Fruit fly (Drosophila melanogaster) whole organism, embryonic: ENCODE data around the gene GIIIspla2.

Experiments used
- ATbp ChIP-seq: fragments of 200-800 bp; sonication (Bioruptor generic); optimal IDR thresholded peaks from 2 replicates; lab custom pipeline; 2017; ENCODE audit warnings: missing biosample characterization, mild to moderate bottlenecking, missing genetic modification characterization, missing genetic modification reagents
- Ada2b ChIP-seq: fragments of 200-800 bp; sonication (Bioruptor generic); IDR thresholded peaks from 2 replicates; pipeline ENCODE4 v1.3.6; 2022; ENCODE audit warnings: missing biosample characterization, missing genetic modification characterization
- Antp ChIP-seq: fragments of 200-800 bp; sonication (Bioruptor generic); optimal IDR thresholded peaks from 3 replicates; lab custom pipeline; 2016; ENCODE audit warnings: missing biosample characterization, missing genetic modification characterization
- CG10366 ChIP-seq: fragments of 200-800 bp; sonication (Bioruptor generic); IDR thresholded peaks from 2 replicates; pipeline ENCODE4 v1.3.6; 2022; ENCODE audit warnings: missing biosample characterization, missing genetic modification characterization
- CG10959 ChIP-seq: fragments of 200-800 bp; sonication (Bioruptor generic); IDR thresholded peaks from 2 replicates; pipeline ENCODE4 v1.3.6; 2022; ENCODE audit warnings: missing biosample characterization, missing genetic modification characterization
- CG11695 ChIP-seq: fragments of 200-800 bp; sonication (Bioruptor generic); IDR thresholded peaks from 3 replicates; pipeline ENCODE4 v1.3.6; 2022; ENCODE audit warnings: missing biosample characterization, missing genetic modification characterization
- CG12219 ChIP-seq: fragments of 200-800 bp; sonication (Bioruptor generic); optimal IDR thresholded peaks from 3 replicates; lab custom pipeline; 2018; ENCODE audit warnings: missing biosample characterization, mild to moderate bottlenecking, missing genetic modification characterization
- CG12391 ChIP-seq: fragments of 200-800 bp; sonication (Bioruptor generic); optimal IDR thresholded peaks from 3 replicates; lab custom pipeline; 2018; ENCODE audit warnings: missing biosample characterization, mild to moderate bottlenecking, missing genetic modification characterization, moderate library complexity
- CG12659 ChIP-seq: fragments of 200-800 bp; sonication (Bioruptor generic); optimal IDR thresholded peaks from 3 replicates; lab custom pipeline; 2017; ENCODE audit warnings: mild to moderate bottlenecking, missing biosample characterization, missing genetic modification reagents, missing genetic modification characterization
- CG13424 ChIP-seq: fragments of 200-800 bp; sonication (Bioruptor generic); optimal IDR thresholded peaks from 2 replicates; lab custom pipeline; 2019; ENCODE audit warnings: missing biosample characterization, mild to moderate bottlenecking, missing genetic modification characterization, moderate library complexity
- CG14667 ChIP-seq: fragments of 200-800 bp; sonication (Bioruptor generic); IDR thresholded peaks from 2 replicates; pipeline ENCODE4 v1.3.6; 2022; ENCODE audit warnings: missing biosample characterization, missing genetic modification characterization
- CG14710 ChIP-seq: fragments of 200-800 bp; sonication (Bioruptor generic); optimal IDR thresholded peaks from 3 replicates; lab custom pipeline; 2019; ENCODE audit warnings: missing biosample characterization, mild to moderate bottlenecking, missing genetic modification characterization, moderate library complexity
- CG17361 ChIP-seq: fragments of 200-800 bp; sonication (Bioruptor generic); IDR thresholded peaks from 3 replicates; pipeline ENCODE4 v1.3.6; 2022; ENCODE audit warnings: missing biosample characterization, missing genetic modification characterization
- CG2889 ChIP-seq: fragments of 200-800 bp; sonication (Bioruptor generic); IDR thresholded peaks from 3 replicates; pipeline ENCODE4 v1.3.6; 2022; ENCODE audit warnings: missing biosample characterization, missing genetic modification characterization
- CG31365 ChIP-seq: fragments of 200-800 bp; sonication (Bioruptor generic); optimal IDR thresholded peaks from 2 replicates; lab custom pipeline; 2018; ENCODE audit warnings: missing biosample characterization, mild to moderate bottlenecking, missing genetic modification characterization
- CG3847 ChIP-seq: fragments of 200-800 bp; sonication (Bioruptor generic); IDR thresholded peaks from 2 replicates; pipeline ENCODE4 v1.3.6; 2022; ENCODE audit warnings: missing biosample characterization, missing genetic modification characterization
- CG4617 ChIP-seq: fragments of 200-800 bp; sonication (Bioruptor generic); optimal IDR thresholded peaks from 3 replicates; lab custom pipeline; 2016; ENCODE audit warnings: missing biosample characterization, missing genetic modification characterization, borderline replicate concordance
- CG4820 ChIP-seq: fragments of 200-800 bp; sonication (Bioruptor generic); optimal IDR thresholded peaks from 3 replicates; lab custom pipeline; 2016; ENCODE audit warnings: missing biosample characterization, missing genetic modification characterization
- CG6765 ChIP-seq: fragments of 200-800 bp; sonication (Bioruptor generic); optimal IDR thresholded peaks from 3 replicates; lab custom pipeline; 2017; ENCODE audit warnings: missing biosample characterization, mild to moderate bottlenecking, missing genetic modification characterization
- CG7372 ChIP-seq: fragments of 200-800 bp; sonication (Bioruptor generic); IDR thresholded peaks from 2 replicates; pipeline ENCODE4 v1.3.6; 2022; ENCODE audit warnings: missing biosample characterization, missing genetic modification characterization
- CG7745 ChIP-seq: fragments of 200-800 bp; sonication (Bioruptor generic); optimal IDR thresholded peaks from 2 replicates; lab custom pipeline; 2018; ENCODE audit warnings: missing biosample characterization, mild to moderate bottlenecking, missing genetic modification characterization, moderate library complexity
- CG8388 ChIP-seq: fragments of 200-800 bp; sonication (Bioruptor generic); optimal IDR thresholded peaks from 2 replicates; lab custom pipeline; 2019; ENCODE audit warnings: missing biosample characterization, mild to moderate bottlenecking, missing genetic modification characterization, moderate library complexity
- Camta ChIP-seq: fragments of 200-800 bp; sonication (Bioruptor generic); optimal IDR thresholded peaks from 2 replicates; lab custom pipeline; 2016; ENCODE audit warnings: missing biosample characterization, missing genetic modification characterization
- D ChIP-seq, 2 experiments: fragments of 200-800 bp in 1 of 2; fragments of >200 bp in 1 of 2; sonication (Bioruptor generic) in 1 of 2; optimal IDR thresholded peaks; 2 replicates in 1 of 2; 3 replicates in 1 of 2; lab custom pipeline; 2017; ENCODE audit warnings: mild to moderate bottlenecking in 1 of 2, missing biosample characterization in 1 of 2, missing genetic modification characterization in 1 of 2, missing genetic modification reagents in 1 of 2
- D19A ChIP-seq: fragments of 200-800 bp; optimal IDR thresholded peaks from 3 replicates; lab custom pipeline; 2019; ENCODE audit warnings: missing biosample characterization, mild to moderate bottlenecking, missing genetic modification characterization, moderate library complexity
- Dll ChIP-seq: fragments of 200-800 bp; sonication (Bioruptor generic); IDR thresholded peaks from 4 replicates; pipeline ENCODE4 v1.3.6; 2022; ENCODE audit warnings: missing biosample characterization, missing genetic modification characterization; ENCODE audit not compliant: partially characterized antibody
- Dp ChIP-seq: fragments of 200-800 bp; sonication (Bioruptor generic); optimal IDR thresholded peaks from 2 replicates; lab custom pipeline; 2018; ENCODE audit warnings: missing biosample characterization, mild to moderate bottlenecking, missing genetic modification characterization, moderate library complexity
- Hsf ChIP-seq: fragments of 200-800 bp; sonication (Bioruptor generic); optimal IDR thresholded peaks from 3 replicates; lab custom pipeline; 2016; ENCODE audit warnings: missing biosample characterization, missing genetic modification characterization
- Lhr ChIP-seq: fragments of 200-800 bp; sonication (Bioruptor generic); optimal IDR thresholded peaks from 3 replicates; lab custom pipeline; 2017; ENCODE audit warnings: mild to moderate bottlenecking, missing biosample characterization, missing genetic modification reagents, missing genetic modification characterization
- Max ChIP-seq: fragments of 200-800 bp; sonication (Bioruptor generic); optimal IDR thresholded peaks from 2 replicates; lab custom pipeline; 2016; ENCODE audit warnings: missing biosample characterization, mild to moderate bottlenecking, missing genetic modification characterization
- NC2β ChIP-seq: fragments of 200-800 bp; sonication (Bioruptor generic); optimal IDR thresholded peaks from 2 replicates; lab custom pipeline; 2016; ENCODE audit warnings: missing biosample characterization, missing genetic modification characterization
- Six4 ChIP-seq: fragments of 200-800 bp; sonication (Bioruptor generic); optimal IDR thresholded peaks from 2 replicates; lab custom pipeline; 2016; ENCODE audit warnings: missing biosample characterization, missing genetic modification characterization
- bsh ChIP-seq, 2 experiments: fragments of 200-800 bp; sonication (Bioruptor generic); optimal IDR thresholded peaks; 2 replicates each; lab custom pipeline; 2017 to 2018; ENCODE audit warnings: mild to moderate bottlenecking in 2 of 2, missing biosample characterization in 2 of 2, missing genetic modification characterization in 2 of 2, moderate library complexity in 1 of 2
- ci ChIP-seq: fragments of 200-800 bp; sonication (Bioruptor generic); IDR thresholded peaks from 3 replicates; pipeline ENCODE4 v1.3.6; 2022; ENCODE audit warnings: missing biosample characterization, missing genetic modification characterization
- fru ChIP-seq: fragments of >200 bp; optimal IDR thresholded peaks from 2 replicates; lab custom pipeline; 2017
- fu2 ChIP-seq: fragments of 200-800 bp; sonication (Bioruptor generic); optimal IDR thresholded peaks from 2 replicates; lab custom pipeline; 2016; ENCODE audit warnings: missing biosample characterization, missing genetic modification characterization
- gem ChIP-seq: fragments of 200-800 bp; sonication (Bioruptor generic); optimal IDR thresholded peaks from 2 replicates; lab custom pipeline; 2019; ENCODE audit warnings: missing biosample characterization, mild to moderate bottlenecking, missing genetic modification characterization, moderate library complexity
- jing ChIP-seq: fragments of 200-800 bp; sonication (Bioruptor generic); optimal IDR thresholded peaks from 2 replicates; lab custom pipeline; 2018; ENCODE audit warnings: missing biosample characterization, mild to moderate bottlenecking, missing genetic modification characterization
- lov ChIP-seq, 2 experiments: fragments of 200-800 bp in 1 of 2; fragments of >200 bp in 1 of 2; sonication (Bioruptor generic) in 1 of 2; IDR thresholded peaks in 1 of 2; optimal IDR thresholded peaks in 1 of 2; 2 replicates in 1 of 2; 3 replicates in 1 of 2; pipeline versions ENCODE4 v1.3.6 to Lab custom; 2017 to 2022; ENCODE audit warnings: missing biosample characterization in 1 of 2, missing genetic modification characterization in 1 of 2
- nerfin-1 ChIP-seq: fragments of 200-800 bp; sonication (Bioruptor generic); optimal IDR thresholded peaks from 3 replicates; lab custom pipeline; 2019; ENCODE audit warnings: missing biosample characterization, mild to moderate bottlenecking, missing genetic modification characterization, moderate library complexity
- peb ChIP-seq: fragments of 200-800 bp; sonication (Bioruptor generic); IDR thresholded peaks from 2 replicates; pipeline ENCODE4 v1.3.6; 2022; ENCODE audit warnings: missing biosample characterization, missing genetic modification characterization
- phol ChIP-seq: fragments of 200-800 bp; sonication (Bioruptor generic); optimal IDR thresholded peaks from 3 replicates; lab custom pipeline; 2018; ENCODE audit warnings: missing biosample characterization, mild to moderate bottlenecking, missing genetic modification characterization, moderate library complexity
- psq ChIP-seq: fragments of 200-800 bp; sonication (Bioruptor generic); optimal IDR thresholded peaks from 2 replicates; lab custom pipeline; 2017; ENCODE audit warnings: missing biosample characterization, missing genetic modification characterization
- ranshi ChIP-seq: fragments of 200-800 bp; sonication (Bioruptor generic); IDR thresholded peaks from 2 replicates; pipeline ENCODE4 v1.3.6; 2022; ENCODE audit warnings: missing biosample characterization, missing genetic modification characterization
- scrt ChIP-seq: fragments of 200-800 bp; sonication (Bioruptor generic); optimal IDR thresholded peaks from 2 replicates; lab custom pipeline; 2018; ENCODE audit warnings: missing biosample characterization, mild to moderate bottlenecking, missing genetic modification characterization, moderate library complexity
- tx ChIP-seq: fragments of 200-800 bp; sonication (Bioruptor generic); optimal IDR thresholded peaks from 2 replicates; lab custom pipeline; 2016; ENCODE audit warnings: missing biosample characterization, missing genetic modification characterization
- unpg ChIP-seq: fragments of 200-800 bp; sonication (Bioruptor generic); optimal IDR thresholded peaks from 3 replicates; lab custom pipeline; 2018; ENCODE audit warnings: missing biosample characterization, mild to moderate bottlenecking, missing genetic modification characterization, moderate library complexity
- wor ChIP-seq: fragments of 200-800 bp; sonication (Bioruptor generic); IDR thresholded peaks from 2 replicates; pipeline ENCODE4 v1.3.6; 2022; ENCODE audit warnings: missing biosample characterization, missing genetic modification characterization
- zen ChIP-seq: fragments of 200-800 bp; sonication (Bioruptor generic); optimal IDR thresholded peaks from 3 replicates; lab custom pipeline; 2018; ENCODE audit warnings: missing biosample characterization, mild to moderate bottlenecking, missing genetic modification characterization, moderate library complexity

GIIIspla2 gene

dm6 chrX:8126149-8126548 lies 31.3 kb upstream of the GIIIspla2 start (continued):
- TF ChIP-seq ranshi (GFP tag; lab: Robert Waterston, UW) (peak; percentile 50; the same call in 1 of the 2 replicates), CG12219 (GFP tag; lab: Kevin White, UChicago) (peak; percentile 40), CG12391 (tag; lab: Kevin White, UChicago) (peak; percentile 73), Hsf (peak; percentile 56), CG2889 (GFP tag; lab: Robert Waterston, UW) (no peak), zen (tag; lab: Kevin White, UChicago) (peak; percentile 56), CG4820 (GFP tag; lab: Kevin White, UChicago) (peak; percentile 53), wor (GFP tag; lab: Robert Waterston, UW) (peak; percentile 42; the same call in 1 of the 2 replicates), CG4617 (GFP tag; lab: Kevin White, UChicago) (no peak), Max (GFP tag; lab: Kevin White, UChicago) (peak; percentile 18), CG7372 (no peak), CG3847 (GFP tag; lab: Robert Waterston, UW) (0 out of 2 replicates have a peak, but pooled peaks have one; percentile 20), CG31365 (tag; lab: Kevin White, UChicago) (no peak), CG17361 (GFP tag; lab: Robert Waterston, UW) (peak; percentile 56; the same call in 2 of the 3 replicates), ci (GFP tag; lab: Robert Waterston, UW) (peak; percentile 89), tx (peak; percentile 39), ATbp (peak; percentile 83), phol (tag; lab: Kevin White, UChicago) (peak; percentile 78), CG8388 (peak; percentile 74), fru (lab: Kevin White, UChicago) (no peak), fu2 (GFP tag; lab: Kevin White, UChicago) (no peak), Antp (GFP tag; lab: Kevin White, UChicago) (peak; percentile 38), Lhr (GFP tag; lab: Kevin White, UChicago) (peak; percentile 14), gem (tag; lab: Kevin White, UChicago) (peak; percentile 80), lov (optimal IDR thresholded peaks at IDR 0.05; lab: Kevin White, UChicago) (no peak), lov (GFP tag; IDR thresholded peaks at IDR 0.05; lab: Robert Waterston, UW) (0 out of 3 replicates have a peak, but pooled peaks have one; percentile 57), Six4 (GFP tag; lab: Kevin White, UChicago) (peak; percentile 15), CG14710 (peak; percentile 65), CG11695 (GFP tag; lab: Robert Waterston, UW) (no peak), D19A (tag; lab: Kevin White, UChicago) (peak; percentile 66), psq (GFP tag; lab: Kevin White, UChicago) (peak; percentile 6), Camta (GFP tag; lab: Kevin White, UChicago) (peak; percentile 35), CG7745 (no peak), CG10959 (GFP tag; lab: Robert Waterston, UW) (peak; percentile 45; the same call in 1 of the 2 replicates), peb (GFP tag; lab: Robert Waterston, UW) (0 out of 2 replicates have a peak, but pooled peaks have one; percentile 25), nerfin-1 (tag; lab: Kevin White, UChicago) (peak; percentile 46), D (optimal IDR thresholded peaks at IDR 0.05; lab: Kevin White, UChicago) (no peak), D (GFP tag; optimal IDR thresholded peaks at IDR 0.05; lab: Kevin White, UChicago) (peak; percentile 63), NC2β (GFP tag; lab: Kevin White, UChicago) (peak; percentile 46), CG10366 (GFP tag; lab: Robert Waterston, UW) (peak; percentile 54; the same call in 1 of the 2 replicates), jing (GFP tag; lab: Kevin White, UChicago) (peak; percentile 52), CG14667 (peak; percentile 40; the same call in 1 of the 2 replicates), scrt (GFP tag; lab: Kevin White, UChicago) (no peak), Dll (GFP tag; lab: Robert Waterston, UW) (no peak), bsh (GFP tag; optimal IDR thresholded peaks at IDR 0.05; lab: Kevin White, UChicago) (peak in 1 of 2 experiments; percentile 88), Dp (GFP tag; lab: Kevin White, UChicago) (no peak), CG6765 (GFP tag; lab: Kevin White, UChicago) (no peak), CG12659 (GFP tag; lab: Kevin White, UChicago) (peak; percentile 11), CG13424 (tag; lab: Kevin White, UChicago) (peak; percentile 53), unpg (peak; percentile 73), Ada2b (GFP tag; lab: Robert Waterston, UW) (peak; percentile 61)
